Worm (Caenorhabditis elegans): Measurements from ENCODE around the gene srw-130.

Gene srw-130

ce11 chrV:3546517-3546916, 2.2 kb downstream of the srw-130 start, which contains the start of gene srbc-68:
TSS of gene srbc-68 (minus strand) at chrV:3546617.
- TF ChIP-seq unc-62 (GFP tag; optimal IDR thresholded peaks at IDR 0.05) (no peak), lin-32 (GFP tag; optimal IDR thresholded peaks at IDR 0.05) (no peak), ceh-83 (GFP tag; optimal IDR thresholded peaks at IDR 0.05) (no peak), tbx-8 (GFP tag; optimal IDR thresholded peaks at IDR 0.05) (no peak), mep-1 (tag; optimal IDR thresholded peaks at IDR 0.05) (no peak), M03D4.4 (tag; optimal IDR thresholded peaks at IDR 0.05) (no peak), mls-2 (tag; optimal IDR thresholded peaks at IDR 0.05) (no peak)

ce11 chrV:3543344-3543743, 5.4 kb downstream of the srw-130 start, which contains the start of gene nhr-222:
TSS of gene nhr-222 (minus strand) at chrV:3543444.
- TF ChIP-seq unc-39 (tag; optimal IDR thresholded peaks at IDR 0.05) (no peak), lin-32 (GFP tag; optimal IDR thresholded peaks at IDR 0.05) (no peak), flh-1 (GFP tag; optimal IDR thresholded peaks at IDR 0.05) (no peak)

ce11 chrV:3541117-3541516, 7.6 kb downstream of the srw-130 start, which contains the start of gene srbc-67:
TSS of gene srbc-67 (minus strand) at chrV:3541217.
- TF ChIP-seq nhr-2 (tag; optimal IDR thresholded peaks at IDR 0.05) (no peak), hlh-1 (tag; optimal IDR thresholded peaks at IDR 0.05) (no peak), ceh-83 (GFP tag; optimal IDR thresholded peaks at IDR 0.05) (no peak), nhr-28 (tag; optimal IDR thresholded peaks at IDR 0.05) (no peak), mls-2 (tag; optimal IDR thresholded peaks at IDR 0.05) (no peak), unc-39 (tag; optimal IDR thresholded peaks at IDR 0.05) (no peak), lin-32 (GFP tag; optimal IDR thresholded peaks at IDR 0.05) (no peak), M03D4.4 (tag; optimal IDR thresholded peaks at IDR 0.05) (no peak), nhr-76 (tag; optimal IDR thresholded peaks at IDR 0.05) (no peak)

DNA sequence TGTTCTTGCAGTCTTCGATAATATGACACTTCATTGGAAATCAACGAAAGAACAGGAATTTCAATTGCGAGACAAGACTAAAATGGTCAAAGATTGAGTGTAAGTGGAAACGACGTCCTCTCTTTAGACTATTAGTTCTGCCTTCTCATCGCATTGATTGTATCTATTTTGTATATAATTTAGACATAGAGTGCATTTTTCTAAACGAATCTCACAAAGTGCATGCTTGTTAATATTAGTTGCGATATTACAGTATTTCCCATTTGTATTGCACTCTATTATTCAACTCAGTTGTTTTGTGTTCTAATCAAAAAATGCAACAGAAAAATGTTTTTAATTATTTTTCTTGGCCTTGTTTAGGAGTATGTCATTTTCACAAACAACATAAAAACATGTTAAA, 10.4 kb downstream of the srw-130 start, which contains the start of gene nhr-93:
nhr-93 (minus strand) TSS at position 101 of the 400 bp plus-strand sequence.
- no peak for TF ChIP-seq tbx-8 (GFP tag; optimal IDR thresholded peaks at IDR 0.05)
- TF ChIP-seq bed-3 (GFP tag; optimal IDR thresholded peaks at IDR 0.05), result no peak
- TF ChIP-seq mls-2 (tag; optimal IDR thresholded peaks at IDR 0.05), result no peak
- TF ChIP-seq blmp-1 (tag; optimal IDR thresholded peaks at IDR 0.05), result no peak
- no peak for TF ChIP-seq elt-3 (tag; optimal IDR thresholded peaks at IDR 0.05)
- no peak for TF ChIP-seq ceh-39 (tag; optimal IDR thresholded peaks at IDR 0.05)
- no peak for TF ChIP-seq sem-2 (GFP tag; optimal IDR thresholded peaks at IDR 0.05)
- TF ChIP-seq nhr-28 (tag; optimal IDR thresholded peaks at IDR 0.05), result no peak
- TF ChIP-seq ham-2 (GFP tag; optimal IDR thresholded peaks at IDR 0.05), result no peak
- no peak for TF ChIP-seq ces-1 (GFP tag; optimal IDR thresholded peaks at IDR 0.05)
- TF ChIP-seq snpc-4 (tag; optimal IDR thresholded peaks at IDR 0.05), result no peak
- no peak for TF ChIP-seq mab-5 (tag; optimal IDR thresholded peaks at IDR 0.05)
- TF ChIP-seq nhr-12 (tag; optimal IDR thresholded peaks at IDR 0.05), result no peak
- no peak for TF ChIP-seq lin-13 (tag; optimal IDR thresholded peaks at IDR 0.05)
- TF ChIP-seq pha-4 (tag; optimal IDR thresholded peaks at IDR 0.05), result no peak
- no peak for TF ChIP-seq drap-1 (GFP tag; optimal IDR thresholded peaks at IDR 0.05)
- TF ChIP-seq ceh-43 (GFP tag; optimal IDR thresholded peaks at IDR 0.05), result no peak

DNA sequence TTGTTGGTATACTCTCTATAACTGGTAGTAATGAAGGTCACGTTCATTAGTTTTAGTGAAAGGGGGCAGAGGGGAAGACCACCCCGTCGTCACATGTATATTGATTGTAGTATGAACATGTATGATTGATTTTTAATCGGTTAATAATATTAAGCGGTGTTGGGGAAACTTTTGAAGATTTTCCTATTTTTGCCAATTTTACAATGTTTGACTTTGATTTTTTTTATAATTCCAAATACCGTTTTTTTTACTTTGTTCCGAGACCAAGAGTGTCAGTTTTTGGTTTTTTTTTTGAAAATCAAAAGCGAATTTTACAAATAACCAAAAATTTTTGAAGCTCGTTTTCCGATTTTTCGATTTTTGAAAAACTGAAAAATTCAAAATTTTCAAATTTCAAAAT, 13.4 kb downstream of the srw-130 start, which contains the start of gene nhr-221:
nhr-221 (minus strand) TSS at position 101 of the 400 bp plus-strand sequence.
- no peak for TF ChIP-seq ztf-11 (tag; optimal IDR thresholded peaks at IDR 0.05)
- no peak for TF ChIP-seq M03D4.4 (tag; optimal IDR thresholded peaks at IDR 0.05)
- no peak for TF ChIP-seq mls-2 (tag; optimal IDR thresholded peaks at IDR 0.05)
- no peak for TF ChIP-seq ham-2 (GFP tag; optimal IDR thresholded peaks at IDR 0.05)
- TF ChIP-seq flh-1 (GFP tag; optimal IDR thresholded peaks at IDR 0.05), result no peak
- no peak for TF ChIP-seq sem-2 (GFP tag; optimal IDR thresholded peaks at IDR 0.05)
- TF ChIP-seq nhr-237 (tag; optimal IDR thresholded peaks at IDR 0.05), result no peak
- TF ChIP-seq ces-1 (GFP tag; optimal IDR thresholded peaks at IDR 0.05), result no peak
- TF ChIP-seq hlh-1 (tag; optimal IDR thresholded peaks at IDR 0.05), result no peak
- no peak for TF ChIP-seq drap-1 (GFP tag; optimal IDR thresholded peaks at IDR 0.05)
- no peak for TF ChIP-seq sptf-1 (tag; optimal IDR thresholded peaks at IDR 0.05)
- TF ChIP-seq tbx-8 (GFP tag; optimal IDR thresholded peaks at IDR 0.05), result no peak

DNA sequence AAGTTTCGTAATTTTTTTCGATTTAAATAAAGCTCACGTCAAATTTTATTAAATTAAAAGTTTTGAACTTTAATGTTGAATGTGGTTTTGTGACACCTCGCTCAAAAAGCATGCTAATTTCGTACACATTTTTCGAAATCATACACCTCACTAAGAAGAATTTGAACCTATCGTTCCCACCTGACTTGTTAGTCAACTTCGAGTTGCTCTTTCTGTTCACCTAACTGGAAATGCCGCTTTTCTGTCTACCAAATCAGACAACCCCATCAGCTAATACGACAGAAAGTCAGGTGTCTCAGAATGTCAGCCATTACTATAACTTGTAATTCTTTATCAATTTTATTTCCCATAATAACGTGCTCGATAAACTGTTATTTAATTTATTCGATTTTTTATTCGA, 18.3 kb downstream of the srw-130 start, which contains the start of gene srbc-66:
srbc-66 (plus strand) TSS at position 301 of the 400 bp plus-strand sequence.
- TF ChIP-seq pha-4 (tag; optimal IDR thresholded peaks at IDR 0.05) (no peak), sptf-1 (tag; optimal IDR thresholded peaks at IDR 0.05) (no peak), ham-2 (GFP tag; optimal IDR thresholded peaks at IDR 0.05) (no peak), lsy-2 (tag; optimal IDR thresholded peaks at IDR 0.05) (no peak), ceh-39 (tag; optimal IDR thresholded peaks at IDR 0.05) (no peak), cnd-1 (tag; optimal IDR thresholded peaks at IDR 0.05) (no peak), M03D4.4 (tag; optimal IDR thresholded peaks at IDR 0.05) (no peak), tbx-8 (GFP tag; optimal IDR thresholded peaks at IDR 0.05) (no peak), bed-3 (GFP tag; optimal IDR thresholded peaks at IDR 0.05) (no peak), blmp-1 (tag; optimal IDR thresholded peaks at IDR 0.05) (no peak)
